Worm (Caenorhabditis elegans): Measurements from ENCODE around the gene srh-47.

DNA sequence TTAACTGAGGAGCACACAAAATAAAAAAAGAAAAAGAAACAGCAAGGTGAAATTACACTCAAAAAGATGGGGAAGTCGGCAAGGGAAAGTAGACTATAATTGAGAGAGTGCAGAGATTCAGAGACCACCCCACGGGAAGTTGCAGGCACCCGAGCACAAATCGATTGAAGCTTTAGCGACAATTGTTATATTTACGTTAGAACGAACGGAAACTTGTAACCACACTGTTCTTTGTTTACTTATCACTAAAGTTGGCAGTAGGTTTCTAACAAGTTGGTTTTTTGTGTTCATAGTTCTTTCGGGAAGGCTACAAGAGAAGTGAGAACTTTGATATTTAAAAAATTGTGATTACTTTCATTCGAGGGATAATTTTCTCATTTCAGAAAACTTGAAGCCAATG lies 21.3 kb upstream of the srh-47 start, which contains the start of gene F47G9.4:
- TF ChIP-seq nhr-11 (tag; optimal IDR thresholded peaks at IDR 0.05) (no peak), ztf-7 (tag; optimal IDR thresholded peaks at IDR 0.05) (no peak), nhr-6 (tag; optimal IDR thresholded peaks at IDR 0.05) (no peak), ceh-32 (tag; optimal IDR thresholded peaks at IDR 0.05; ENCODE audit: poor library complexity) (no peak), pha-4 (GFP tag; IDR thresholded peaks at IDR 0.05) (no peak), pha-4 (tag; optimal IDR thresholded peaks at IDR 0.05) (peak; percentile 74), zag-1 (tag; optimal IDR thresholded peaks at IDR 0.05) (no peak)
